Worm (Caenorhabditis elegans) whole organism, L4 larva: ENCODE data around the gene unc-1.

Experiments
- D1046.2 ChIP-seq: fragments of 200-800 bp; sonication (Bioruptor generic); IDR thresholded peaks from 2 replicates; pipeline ENCODE4 v1.3.6; 2022; ENCODE audit warnings: missing genetic modification characterization, missing compliant biosample characterization
- R02D3.7 ChIP-seq: fragments of 150-350 bp; sonication (generic microtip); optimal IDR thresholded peaks from 3 replicates; lab custom pipeline; 2014; ENCODE audit warnings: missing biosample characterization, missing genetic modification characterization
- Y105C5A.15 ChIP-seq: fragments of 200-800 bp; sonication (Bioruptor generic); IDR thresholded peaks from 2 replicates; pipeline ENCODE4 v1.3.6; 2022; ENCODE audit warnings: missing genetic modification characterization, missing compliant biosample characterization
- attf-4 ChIP-seq: sonication (generic microtip); optimal IDR thresholded peaks from 3 replicates; lab custom pipeline; 2017; ENCODE audit warnings: missing biosample characterization, missing genetic modification characterization
- ceh-28 ChIP-seq: fragments of 150-350 bp; optimal IDR thresholded peaks from 2 replicates; lab custom pipeline; 2014; ENCODE audit warnings: missing biosample characterization, missing genetic modification reagents, missing genetic modification characterization
- daf-16 ChIP-seq, 3 experiments: sonication (generic microtip); optimal IDR thresholded peaks; 2 replicates each; lab custom pipeline; 2016 to 2017; ENCODE audit warnings: missing genetic modification characterization in 3 of 3, missing genetic modification reagents in 3 of 3, mild to moderate bottlenecking in 2 of 3, missing compliant biosample characterization in 2 of 3, missing biosample characterization in 1 of 3, moderate library complexity in 1 of 3
- dmd-6 ChIP-seq: fragments of 200-800 bp; sonication (Bioruptor generic); IDR thresholded peaks from 2 replicates; pipeline ENCODE4 v1.3.6; 2022; ENCODE audit warnings: missing genetic modification reagents, missing genetic modification characterization, missing compliant biosample characterization
- dmd-8 ChIP-seq: fragments of 200-800 bp; sonication (Bioruptor generic); IDR thresholded peaks from 2 replicates; pipeline ENCODE4 v1.3.6; 2022; ENCODE audit warnings: missing genetic modification characterization, missing compliant biosample characterization
- dmd-9 ChIP-seq: fragments of 200-800 bp; sonication (Bioruptor generic); IDR thresholded peaks from 2 replicates; pipeline ENCODE4 v1.3.6; 2022; ENCODE audit warnings: missing genetic modification reagents, missing genetic modification characterization, missing compliant biosample characterization
- dve-1 ChIP-seq: sonication (generic microtip); optimal IDR thresholded peaks from 2 replicates; lab custom pipeline; 2017; ENCODE audit warnings: antibody characterized with exemption, mild to moderate bottlenecking, missing genetic modification characterization, missing compliant biosample characterization; ENCODE audit not compliant: insufficient read depth
- egl-27 ChIP-seq: sonication (generic microtip); optimal IDR thresholded peaks from 3 replicates; lab custom pipeline; 2017; ENCODE audit warnings: missing biosample characterization, missing genetic modification reagents, missing genetic modification characterization
- egl-43 ChIP-seq: fragments of 200-800 bp; sonication (Bioruptor generic); IDR thresholded peaks from 2 replicates; pipeline ENCODE4 v1.3.6; 2022; ENCODE audit warnings: missing genetic modification reagents, missing genetic modification characterization, missing compliant biosample characterization
- hlh-11 ChIP-seq: fragments of 200-800 bp; sonication (Bioruptor generic); optimal IDR thresholded peaks from 2 replicates; lab custom pipeline; 2018; ENCODE audit warnings: mild to moderate bottlenecking, missing genetic modification characterization, missing compliant biosample characterization
- hmg-1.1 ChIP-seq: fragments of 200-800 bp; sonication (Bioruptor generic); IDR thresholded peaks from 2 replicates; pipeline ENCODE4 v1.3.6; 2022; ENCODE audit warnings: missing genetic modification reagents, missing genetic modification characterization, missing compliant biosample characterization
- jun-1 ChIP-seq: fragments of 150-350 bp; optimal IDR thresholded peaks from 2 replicates; lab custom pipeline; 2014; ENCODE audit warnings: missing biosample characterization, missing genetic modification reagents, missing genetic modification characterization
- lin-1 ChIP-seq: fragments of 200-800 bp; sonication (Bioruptor generic); IDR thresholded peaks from 2 replicates; pipeline ENCODE4 v1.3.6; 2022; ENCODE audit warnings: missing genetic modification reagents, missing genetic modification characterization, missing compliant biosample characterization
- lin-29 ChIP-seq: fragments of 200-800 bp; sonication (Bioruptor generic); IDR thresholded peaks from 2 replicates; pipeline ENCODE4 v1.3.6; 2022; ENCODE audit warnings: missing genetic modification reagents, missing genetic modification characterization, missing compliant biosample characterization
- madf-5 ChIP-seq, 2 experiments: fragments of 200-800 bp; sonication (Bioruptor generic); IDR thresholded peaks; 2 replicates each; pipeline ENCODE4 v1.3.6; 2022; ENCODE audit warnings: missing compliant biosample characterization in 2 of 2, missing genetic modification characterization in 2 of 2
- mdt-29 ChIP-seq: fragments of 200-800 bp; sonication (Bioruptor generic); IDR thresholded peaks from 2 replicates; pipeline ENCODE4 v1.3.6; 2022; ENCODE audit warnings: missing genetic modification reagents, missing genetic modification characterization, missing compliant biosample characterization
- mes-2 ChIP-seq: sonication (generic microtip); optimal IDR thresholded peaks from 2 replicates; lab custom pipeline; 2016; ENCODE audit warnings: missing genotype, mild to moderate bottlenecking, missing genetic modification characterization, missing compliant biosample characterization; ENCODE audit not compliant: poor library complexity, severe bottlenecking
- mxl-2 ChIP-seq: fragments of 200-800 bp; sonication (Bioruptor generic); conservative IDR thresholded peaks from 2 replicates; pipeline ENCODE4 v1.3.6; 2022; ENCODE audit warnings: missing genetic modification reagents, missing genetic modification characterization, missing compliant biosample characterization
- mxl-3 ChIP-seq: fragments of 200-800 bp; sonication (Bioruptor generic); optimal IDR thresholded peaks from 2 replicates; lab custom pipeline; 2018; ENCODE audit warnings: mild to moderate bottlenecking, missing genetic modification characterization, missing compliant biosample characterization
- nhr-28 ChIP-seq: fragments of 150-350 bp; optimal IDR thresholded peaks from 2 replicates; lab custom pipeline; 2014; ENCODE audit warnings: missing biosample characterization, missing genetic modification characterization
- nhr-48 ChIP-seq: sonication (generic microtip); optimal IDR thresholded peaks from 2 replicates; lab custom pipeline; 2016; ENCODE audit warnings: mild to moderate bottlenecking, missing genetic modification characterization, missing compliant biosample characterization
- nhr-6 ChIP-seq: fragments of 150-350 bp; optimal IDR thresholded peaks from 2 replicates; lab custom pipeline; 2014; ENCODE audit warnings: missing biosample characterization, missing genetic modification characterization
- nhr-76 ChIP-seq: fragments of 150-350 bp; optimal IDR thresholded peaks from 2 replicates; lab custom pipeline; 2014; ENCODE audit warnings: missing biosample characterization, missing genetic modification characterization
- nhr-77 ChIP-seq: fragments of 150-350 bp; optimal IDR thresholded peaks from 2 replicates; lab custom pipeline; 2014; ENCODE audit warnings: missing biosample characterization, missing genetic modification characterization
- pha-4 ChIP-seq, 2 experiments: fragments of 150-350 bp in 1 of 2; fragments of 200-800 bp in 1 of 2; sonication (Bioruptor generic) in 1 of 2; IDR thresholded peaks in 1 of 2; optimal IDR thresholded peaks in 1 of 2; 2 replicates each; pipeline versions ENCODE4 v1.3.6 to Lab custom; 2014 to 2022; ENCODE audit warnings: missing genetic modification characterization in 2 of 2, missing genetic modification reagents in 2 of 2, missing biosample characterization in 1 of 2, missing compliant biosample characterization in 1 of 2
- pqm-1 ChIP-seq: sonication (generic microtip); optimal IDR thresholded peaks from 2 replicates; lab custom pipeline; 2017; ENCODE audit warnings: missing biosample characterization, missing genetic modification characterization
- set-16 ChIP-seq: fragments of 200-800 bp; sonication (Bioruptor generic); IDR thresholded peaks from 2 replicates; pipeline ENCODE4 v1.3.6; 2022; ENCODE audit warnings: missing genetic modification reagents, missing genetic modification characterization, missing compliant biosample characterization
- tag-97 ChIP-seq: fragments of 200-800 bp; sonication (Bioruptor generic); IDR thresholded peaks from 2 replicates; pipeline ENCODE4 v1.3.6; 2022; ENCODE audit warnings: missing genetic modification characterization, missing compliant biosample characterization
- unc-62 ChIP-seq, 3 experiments: fragments of 150-350 bp in 1 of 3; sonication (generic microtip); optimal IDR thresholded peaks in 2 of 3; peaks in 1 of 3; 1 replicate in 1 of 3; 2 replicates in 2 of 3; lab custom pipeline; 2014 to 2017; ENCODE audit warnings: missing biosample characterization in 3 of 3, missing genetic modification characterization in 3 of 3, missing genetic modification reagents in 3 of 3, missing genotype in 1 of 3
- zfp-3 ChIP-seq: fragments of 200-800 bp; sonication (Bioruptor generic); conservative IDR thresholded peaks from 2 replicates; pipeline ENCODE4 v1.3.6; 2022; ENCODE audit warnings: missing genetic modification reagents, missing genetic modification characterization, missing compliant biosample characterization
- zip-11 ChIP-seq: fragments of 200-800 bp; sonication (Bioruptor generic); IDR thresholded peaks from 2 replicates; pipeline ENCODE4 v1.3.6; 2022; ENCODE audit warnings: missing genetic modification characterization, missing compliant biosample characterization
- zip-2 ChIP-seq: fragments of 150-350 bp; optimal IDR thresholded peaks from 2 replicates; lab custom pipeline; 2014; ENCODE audit warnings: missing biosample characterization, missing genetic modification characterization

The unc-1 gene

DNA sequence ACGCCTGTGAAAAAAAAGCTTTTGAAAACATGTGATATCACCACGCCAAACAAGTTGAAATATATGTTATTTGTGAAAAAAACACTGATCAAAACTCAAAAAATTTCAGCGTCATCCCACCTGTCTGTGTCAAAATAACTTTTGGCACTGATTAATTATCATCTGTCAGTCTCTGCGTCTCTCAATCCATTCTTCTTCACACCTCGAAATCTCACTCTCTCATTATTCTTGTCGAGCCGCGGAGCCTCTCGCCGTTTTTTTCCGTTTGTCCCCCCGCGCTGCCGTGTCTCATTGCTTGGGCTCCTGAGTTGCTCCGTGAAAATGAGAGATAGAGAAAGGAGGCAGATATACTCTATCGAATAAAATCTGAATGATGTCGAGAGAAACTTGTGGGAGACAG, 11.2 kb downstream of the unc-1 start (continued):
- no peak for TF ChIP-seq pha-4 (GFP tag; IDR thresholded peaks at IDR 0.05; lab: Robert Waterston, UW)
- TF ChIP-seq pha-4 (tag; optimal IDR thresholded peaks at IDR 0.05; lab: Kevin White, UChicago) = no peak
- no peak for TF ChIP-seq dmd-8 (GFP tag; lab: Robert Waterston, UW)
- no peak for TF ChIP-seq hmg-1.1 (GFP tag; lab: Robert Waterston, UW)
- TF ChIP-seq dmd-9 (GFP tag; lab: Robert Waterston, UW) = no peak
- peak in 1 of 2 experiments; percentile 77 for TF ChIP-seq unc-62 (GFP tag; optimal IDR thresholded peaks at IDR 0.05 in 1 of 2; lab: Kevin White, UChicago)
- TF ChIP-seq unc-62 (tag; optimal IDR thresholded peaks at IDR 0.05; lab: Kevin White, UChicago) = no peak

- TF ChIP-seq nhr-77 (tag; lab: Kevin White, UChicago) (peak; percentile 40), lin-1 (no peak), dmd-6 (GFP tag; lab: Robert Waterston, UW) (peak; percentile 26; the same call in 1 of the 2 replicates), daf-16 (GFP tag; optimal IDR thresholded peaks at IDR 0.05; lab: Kevin White, UChicago) (no peak), daf-16 (tag; optimal IDR thresholded peaks at IDR 0.05; lab: Kevin White, UChicago) (peak; percentile 87), dve-1 (tag; lab: Kevin White, UChicago) (peak; percentile 74), Y105C5A.15 (GFP tag; lab: Robert Waterston, UW) (no peak), hlh-11 (peak; percentile 57), pqm-1 (tag; lab: Kevin White, UChicago) (peak; percentile 87), nhr-28 (peak; percentile 93)
Measured at ce11 chrX:1046156-1046831, 16.0 kb downstream of the unc-1 start, which contains the start of gene vpat-1. Gene vpat-1, minus strand, starts transcription at chrX:1046206.

ce11 chrX:1044327-1044726, 17.9 kb downstream of the unc-1 start:
- TF ChIP-seq egl-43 (GFP tag; lab: Robert Waterston, UW) (no peak), zip-2 (tag; lab: Kevin White, UChicago) (peak; percentile 96), dve-1 (tag; lab: Kevin White, UChicago) (no peak), zfp-3 (no peak), mxl-2 (no peak), tag-97 (GFP tag; lab: Robert Waterston, UW) (no peak), ceh-28 (tag; lab: Kevin White, UChicago) (no peak), hlh-11 (no peak)
- TF ChIP-seq, all 104 proteins: peak for 1

ce11 chrX:1038347-1038746, 23.9 kb downstream of the unc-1 start, which contains the start of gene F55A4.7:
Gene F55A4.7, minus strand, starts transcription at chrX:1038447.
- TF ChIP-seq nhr-76 (tag; lab: Kevin White, UChicago) (no peak), set-16 (GFP tag; lab: Robert Waterston, UW) (no peak), egl-27 (tag; lab: Kevin White, UChicago) (no peak), mdt-29 (GFP tag; lab: Robert Waterston, UW) (no peak), lin-29 (GFP tag; lab: Robert Waterston, UW) (no peak), jun-1 (no peak), attf-4 (no peak), nhr-48 (tag; lab: Kevin White, UChicago) (no peak), hmg-1.1 (GFP tag; lab: Robert Waterston, UW) (no peak), nhr-6 (no peak), D1046.2 (GFP tag; lab: Robert Waterston, UW) (no peak), zip-11 (no peak), mes-2 (tag; lab: Kevin White, UChicago) (no peak), R02D3.7 (tag; lab: Kevin White, UChicago) (no peak), mxl-3 (GFP tag; lab: Kevin White, UChicago) (no peak), madf-5 (GFP tag; IDR thresholded peaks at IDR 0.05; lab: Robert Waterston, UW) (no peak)
